Worm (Caenorhabditis elegans) whole organism, young adult: ENCODE results near the gene C08F11.1.

Source experiments
- B0019.2 ChIP-seq: fragments of 200-800 bp; sonication (Bioruptor generic); conservative IDR thresholded peaks from 2 replicates; pipeline ENCODE4 v1.3.6; 2022; ENCODE audit warnings: missing genetic modification reagents, missing genetic modification characterization, missing compliant biosample characterization
- Y95B8A.8 ChIP-seq: fragments of 200-800 bp; sonication (Bioruptor generic); IDR thresholded peaks from 2 replicates; pipeline ENCODE4 v1.3.6; 2022; ENCODE audit warnings: missing genetic modification reagents, missing genetic modification characterization, missing compliant biosample characterization
- ama-1 ChIP-seq, 3 experiments: fragments of 150-350 bp in 1 of 3; sonication (generic microtip) in 2 of 3; optimal IDR thresholded peaks; 2 replicates each; lab custom pipeline; 2014 to 2018; ENCODE audit warnings: missing biosample characterization in 2 of 3, missing genetic modification characterization in 2 of 3, missing genetic modification reagents in 2 of 3
- chd-7 ChIP-seq: sonication (generic microtip); optimal IDR thresholded peaks from 2 replicates; lab custom pipeline; 2016; ENCODE audit warnings: mild to moderate bottlenecking, missing genetic modification characterization, moderate library complexity, missing compliant biosample characterization
- him-1 ChIP-seq: sonication (generic microtip); optimal IDR thresholded peaks from 2 replicates; lab custom pipeline; 2016; ENCODE audit warnings: missing genotype, missing genetic modification reagents, missing genetic modification characterization, missing compliant biosample characterization
- lin-40 ChIP-seq: sonication (generic microtip); optimal IDR thresholded peaks from 2 replicates; lab custom pipeline; 2016; ENCODE audit warnings: missing genetic modification characterization, mild to moderate bottlenecking, missing compliant biosample characterization, missing genotype, missing genetic modification reagents
- madf-8 ChIP-seq: fragments of 200-800 bp; sonication (Bioruptor generic); conservative IDR thresholded peaks from 2 replicates; pipeline ENCODE4 v1.3.6; 2022; ENCODE audit warnings: missing genetic modification reagents, missing genetic modification characterization, missing compliant biosample characterization
- nhr-179 ChIP-seq: sonication (generic microtip); optimal IDR thresholded peaks from 2 replicates; lab custom pipeline; 2016; ENCODE audit warnings: mild to moderate bottlenecking, missing genetic modification characterization, missing compliant biosample characterization
- snpc-4 ChIP-seq, 5 experiments: fragments of 150-350 bp in 1 of 5; sonication (generic microtip) in 4 of 5; optimal IDR thresholded peaks; 2 replicates each; lab custom pipeline; 2014 to 2018; ENCODE audit warnings: missing genetic modification characterization in 5 of 5, missing biosample characterization in 3 of 5, antibody characterized with exemption in 2 of 5, mild to moderate bottlenecking in 2 of 5, missing compliant biosample characterization in 2 of 5, missing genotype in 2 of 5, moderate library complexity in 2 of 5, missing genetic modification reagents in 1 of 5
- tbp1 ChIP-seq: fragments of 200-800 bp; sonication (Bioruptor generic); optimal IDR thresholded peaks from 2 replicates; lab custom pipeline; 2018; ENCODE audit warnings: mild to moderate bottlenecking, missing genetic modification characterization, missing compliant biosample characterization

DNA sequence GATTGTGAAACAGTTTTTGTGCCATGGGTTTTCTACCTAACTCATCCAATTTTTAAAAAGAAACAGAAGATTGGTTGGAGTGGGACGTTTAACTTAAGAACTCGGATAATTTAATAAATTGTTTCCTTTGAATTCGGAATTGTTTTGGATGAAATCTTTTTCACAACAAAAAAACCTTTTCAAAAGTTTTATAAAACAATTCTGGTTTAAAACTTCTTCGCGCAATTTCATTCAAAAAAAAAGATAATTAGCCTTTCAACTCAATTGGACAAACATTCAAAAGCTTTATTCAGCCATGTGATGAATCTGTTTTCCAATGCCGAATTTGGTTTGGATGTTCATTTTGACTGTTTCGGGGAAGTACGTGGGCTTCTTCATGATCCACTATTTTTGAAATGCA lies 36.5 kb upstream of the C08F11.1 start, which contains the start of gene Y45F10B.12:
- TF ChIP-seq lin-40 (tag; lab: Kevin White, UChicago) (no peak), Y95B8A.8 (GFP tag; lab: Robert Waterston, UW) (no peak), B0019.2 (GFP tag; lab: Robert Waterston, UW) (no peak), madf-8 (GFP tag; lab: Robert Waterston, UW) (no peak), chd-7 (tag; lab: Kevin White, UChicago) (no peak), snpc-4 (GFP tag; optimal IDR thresholded peaks at IDR 0.05; lab: Kevin White, UChicago) (no peak), snpc-4 (tag; optimal IDR thresholded peaks at IDR 0.05; lab: Kevin White, UChicago) (no peak), ama-1 (optimal IDR thresholded peaks at IDR 0.05; lab: Kevin White, UChicago) (no peak), ama-1 (GFP tag; optimal IDR thresholded peaks at IDR 0.05; lab: Kevin White, UChicago) (no peak), him-1 (tag; lab: Kevin White, UChicago) (no peak), nhr-179 (tag; lab: Kevin White, UChicago) (no peak), tbp1 (GFP tag; lab: Kevin White, UChicago) (no peak)
